Worm (Caenorhabditis elegans) whole organism, L1 larva: ENCODE data around the gene bcas-2.
A peak's percentile ranks its signal among the peaks of the same experiment; 100 is the strongest.

Experiments used
- C04F5.9 ChIP-seq: sonication (generic microtip); optimal IDR thresholded peaks from 2 replicates; lab custom pipeline; 2016; ENCODE audit warnings: missing genetic modification characterization, missing compliant biosample characterization
- C16A3.4 ChIP-seq: fragments of 150-350 bp; optimal IDR thresholded peaks from 2 replicates; lab custom pipeline; 2014; ENCODE audit warnings: missing biosample characterization, missing genetic modification characterization
- aly-2 ChIP-seq: fragments of 150-350 bp; optimal IDR thresholded peaks from 2 replicates; lab custom pipeline; 2014; ENCODE audit warnings: missing biosample characterization, missing genetic modification characterization
- ceh-63 ChIP-seq: fragments of 200-800 bp; sonication (Bioruptor generic); optimal IDR thresholded peaks from 2 replicates; lab custom pipeline; 2018; ENCODE audit warnings: mild to moderate bottlenecking, missing genetic modification characterization, missing compliant biosample characterization
- ceh-88 ChIP-seq: fragments of 200-800 bp; sonication (Bioruptor generic); IDR thresholded peaks from 2 replicates; pipeline ENCODE4 v1.3.6; 2022; ENCODE audit warnings: missing genetic modification characterization, missing compliant biosample characterization
- ces-1 ChIP-seq: fragments of 150-350 bp; optimal IDR thresholded peaks from 2 replicates; lab custom pipeline; 2014; ENCODE audit warnings: missing biosample characterization, missing genetic modification reagents, missing genetic modification characterization
- dpl-1 ChIP-seq, 3 experiments: fragments of 150-350 bp in 2 of 3; sonication (generic microtip) in 1 of 3; optimal IDR thresholded peaks; 2 replicates each; lab custom pipeline; 2014 to 2017; ENCODE audit warnings: missing biosample characterization in 3 of 3, missing genetic modification characterization in 3 of 3, missing genetic modification reagents in 3 of 3
- dsc-1 ChIP-seq: sonication (generic microtip); optimal IDR thresholded peaks from 2 replicates; lab custom pipeline; 2016; ENCODE audit warnings: mild to moderate bottlenecking, missing genetic modification characterization, missing compliant biosample characterization
- efl-1 ChIP-seq, 4 experiments: fragments of 150-350 bp; optimal IDR thresholded peaks in 3 of 4; peaks in 1 of 4; 1 replicate in 1 of 4; 2 replicates in 3 of 4; lab custom pipeline; 2014; ENCODE audit warnings: missing biosample characterization in 2 of 4, missing genetic modification characterization in 2 of 4, missing genetic modification reagents in 2 of 4
- elt-2 ChIP-seq: sonication (generic microtip); optimal IDR thresholded peaks from 2 replicates; lab custom pipeline; 2016; ENCODE audit warnings: missing genetic modification characterization, mild to moderate bottlenecking, inconsistent platforms, missing compliant biosample characterization, missing genetic modification reagents
- elt-3 ChIP-seq, 6 experiments: fragments of 150-350 bp in 1 of 6; sonication (generic microtip); optimal IDR thresholded peaks; 2 replicates each; lab custom pipeline; 2017 to 2018; ENCODE audit warnings: missing biosample characterization in 6 of 6, missing genetic modification characterization in 6 of 6, inconsistent platforms in 1 of 6
- ets-5 ChIP-seq: fragments of 200-800 bp; sonication (Bioruptor generic); IDR thresholded peaks from 2 replicates; pipeline ENCODE4 v1.3.6; 2022; ENCODE audit warnings: missing genetic modification characterization, missing compliant biosample characterization
- fkh-10 ChIP-seq: sonication (generic microtip); optimal IDR thresholded peaks from 2 replicates; lab custom pipeline; 2017; ENCODE audit warnings: missing biosample characterization, missing genetic modification reagents, missing genetic modification characterization
- fkh-4 ChIP-seq: sonication (generic microtip); optimal IDR thresholded peaks from 2 replicates; lab custom pipeline; 2016; ENCODE audit warnings: missing compliant biosample characterization, missing genetic modification characterization, borderline replicate concordance
- hlh-4 ChIP-seq: sonication (generic microtip); optimal IDR thresholded peaks from 2 replicates; lab custom pipeline; 2016; ENCODE audit warnings: mild to moderate bottlenecking, missing genetic modification characterization, missing compliant biosample characterization
- lin-13 ChIP-seq: fragments of 150-350 bp; optimal IDR thresholded peaks from 2 replicates; lab custom pipeline; 2014; ENCODE audit warnings: missing biosample characterization, missing genetic modification reagents, missing genetic modification characterization
- lin-14 ChIP-seq: fragments of 200-800 bp; sonication (Bioruptor generic); optimal IDR thresholded peaks from 2 replicates; lab custom pipeline; 2018; ENCODE audit warnings: mild to moderate bottlenecking, missing genetic modification characterization, moderate library complexity, missing compliant biosample characterization
- lin-15B ChIP-seq: fragments of 150-350 bp; sonication (generic microtip); optimal IDR thresholded peaks from 3 replicates; lab custom pipeline; 2014; ENCODE audit warnings: missing biosample characterization, missing genetic modification characterization
- lin-35 ChIP-seq, 2 experiments: fragments of 150-350 bp; optimal IDR thresholded peaks; 2 replicates each; lab custom pipeline; 2014; ENCODE audit warnings: missing biosample characterization in 2 of 2, missing genetic modification characterization in 2 of 2, missing genetic modification reagents in 2 of 2
- lin-39 ChIP-seq: fragments of 150-350 bp; optimal IDR thresholded peaks from 2 replicates; lab custom pipeline; 2014; ENCODE audit warnings: missing biosample characterization, missing genetic modification reagents, missing genetic modification characterization
- lsy-2 ChIP-seq, 2 experiments: fragments of 150-350 bp; optimal IDR thresholded peaks; 2 replicates each; lab custom pipeline; 2014; ENCODE audit warnings: missing biosample characterization in 2 of 2, missing genetic modification characterization in 2 of 2
- mab-9 ChIP-seq: fragments of 200-800 bp; sonication (Bioruptor generic); IDR thresholded peaks from 2 replicates; pipeline ENCODE4 v1.3.6; 2022; ENCODE audit warnings: missing genetic modification reagents, missing genetic modification characterization, missing compliant biosample characterization
- mdl-1 ChIP-seq, 2 experiments: fragments of 150-350 bp; optimal IDR thresholded peaks; 2 replicates each; lab custom pipeline; 2014 to 2017; ENCODE audit warnings: missing biosample characterization in 2 of 2, missing genetic modification characterization in 2 of 2, inconsistent platforms in 1 of 2
- mef-2 ChIP-seq: fragments of 150-350 bp; optimal IDR thresholded peaks from 2 replicates; lab custom pipeline; 2014; ENCODE audit warnings: missing biosample characterization, missing genetic modification characterization
- mep-1 ChIP-seq: fragments of 150-350 bp; optimal IDR thresholded peaks from 2 replicates; lab custom pipeline; 2014; ENCODE audit warnings: missing biosample characterization, missing genetic modification characterization
- nhr-12 ChIP-seq: sonication (generic microtip); optimal IDR thresholded peaks from 2 replicates; lab custom pipeline; 2017; ENCODE audit warnings: missing biosample characterization, missing genetic modification characterization
- nhr-19 ChIP-seq: fragments of 200-800 bp; sonication (Bioruptor generic); conservative IDR thresholded peaks from 2 replicates; pipeline ENCODE4 v1.3.6; 2022; ENCODE audit warnings: missing genetic modification characterization, missing compliant biosample characterization
- nhr-237 ChIP-seq: fragments of 150-350 bp; optimal IDR thresholded peaks from 2 replicates; lab custom pipeline; 2014; ENCODE audit warnings: missing biosample characterization, missing genetic modification characterization
- nhr-71 ChIP-seq: sonication (generic microtip); optimal IDR thresholded peaks from 2 replicates; lab custom pipeline; 2016; ENCODE audit warnings: mild to moderate bottlenecking, missing genetic modification characterization, moderate library complexity, missing compliant biosample characterization
- nhr-85 ChIP-seq: sonication (generic microtip); peaks from one replicate; lab custom pipeline; 2016; ENCODE audit warnings: missing genetic modification characterization, inconsistent platforms, missing compliant biosample characterization
- pag-3 ChIP-seq: sonication (generic microtip); optimal IDR thresholded peaks from 2 replicates; lab custom pipeline; 2017; ENCODE audit warnings: missing genetic modification characterization, mild to moderate bottlenecking, missing compliant biosample characterization, antibody characterized with exemption, borderline replicate concordance; ENCODE audit not compliant: insufficient read depth
- pax-3 ChIP-seq: fragments of 200-800 bp; sonication (Bioruptor generic); optimal IDR thresholded peaks from 2 replicates; lab custom pipeline; 2018; ENCODE audit warnings: mild to moderate bottlenecking, missing genetic modification characterization, moderate library complexity, missing compliant biosample characterization
- rnt-1 ChIP-seq: sonication (generic microtip); optimal IDR thresholded peaks from 2 replicates; lab custom pipeline; 2016; ENCODE audit warnings: mild to moderate bottlenecking, missing genetic modification characterization, moderate library complexity, missing compliant biosample characterization
- snu-23 ChIP-seq: sonication (generic microtip); optimal IDR thresholded peaks from 2 replicates; lab custom pipeline; 2016; ENCODE audit warnings: missing genetic modification characterization, missing compliant biosample characterization
- sptf-1 ChIP-seq: fragments of 150-350 bp; optimal IDR thresholded peaks from 2 replicates; lab custom pipeline; 2014; ENCODE audit warnings: missing biosample characterization, missing genetic modification characterization
- sup-37 ChIP-seq: fragments of 200-800 bp; sonication (Bioruptor generic); optimal IDR thresholded peaks from 2 replicates; lab custom pipeline; 2018; ENCODE audit warnings: mild to moderate bottlenecking, missing genetic modification characterization, missing compliant biosample characterization
- swsn-7 ChIP-seq: sonication (generic microtip); optimal IDR thresholded peaks from 2 replicates; lab custom pipeline; 2016; ENCODE audit warnings: missing genetic modification characterization, missing compliant biosample characterization
- tbx-2 ChIP-seq: sonication (generic microtip); optimal IDR thresholded peaks from 2 replicates; lab custom pipeline; 2016; ENCODE audit warnings: missing genetic modification characterization, missing compliant biosample characterization
- unc-30 ChIP-seq: sonication (generic microtip); optimal IDR thresholded peaks from 2 replicates; lab custom pipeline; 2017; ENCODE audit warnings: missing biosample characterization, missing genetic modification characterization
- unc-86 ChIP-seq: sonication (generic microtip); optimal IDR thresholded peaks from 2 replicates; lab custom pipeline; 2016; ENCODE audit warnings: missing genetic modification characterization, missing compliant biosample characterization
- unc-98 ChIP-seq: fragments of 200-800 bp; sonication (Bioruptor generic); IDR thresholded peaks from 2 replicates; pipeline ENCODE4 v1.3.6; 2022; ENCODE audit warnings: missing genetic modification characterization, missing compliant biosample characterization
- vab-15 ChIP-seq: sonication (generic microtip); optimal IDR thresholded peaks from 2 replicates; lab custom pipeline; 2017; ENCODE audit warnings: missing genotype, mild to moderate bottlenecking, missing genetic modification characterization, missing compliant biosample characterization
- xbp-1 ChIP-seq: sonication (generic microtip); optimal IDR thresholded peaks from 2 replicates; lab custom pipeline; 2016; ENCODE audit warnings: missing genetic modification characterization, missing compliant biosample characterization
- zag-1 ChIP-seq: fragments of 150-350 bp; optimal IDR thresholded peaks from 2 replicates; lab custom pipeline; 2014; ENCODE audit warnings: missing biosample characterization, missing genetic modification characterization
- zip-4 ChIP-seq: fragments of 200-800 bp; sonication (Bioruptor generic); optimal IDR thresholded peaks from 2 replicates; lab custom pipeline; 2018; ENCODE audit warnings: mild to moderate bottlenecking, missing genetic modification characterization, moderate library complexity, missing compliant biosample characterization
- ztf-4 ChIP-seq: fragments of 150-350 bp; optimal IDR thresholded peaks from 2 replicates; lab custom pipeline; 2014; ENCODE audit warnings: missing biosample characterization, missing genetic modification characterization

Gene bcas-2

DNA sequence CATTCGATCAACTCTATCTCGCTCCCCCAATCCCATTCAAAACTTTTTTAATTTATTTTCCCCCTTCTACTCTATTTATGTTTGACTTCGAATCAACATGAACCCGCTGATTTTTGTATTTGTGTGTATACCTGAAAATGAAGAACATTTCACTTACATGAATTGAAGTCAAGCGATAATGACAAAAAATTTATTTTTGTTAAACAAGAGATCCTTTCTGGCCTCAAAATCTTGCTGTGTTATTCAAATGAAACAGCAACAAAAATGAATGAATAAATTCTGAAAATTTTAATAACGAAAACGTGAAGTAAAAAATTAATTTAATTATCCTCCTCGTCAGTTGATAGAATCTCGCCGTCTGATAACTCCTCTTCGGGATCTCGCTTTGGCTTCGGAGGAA, 43.2 kb downstream of the bcas-2 start:
- TF ChIP-seq aly-2 (tag; lab: Kevin White, UChicago) (peak; percentile 12), nhr-71 (no peak), mep-1 (no peak), efl-1 (optimal IDR thresholded peaks at IDR 0.05; lab: Kevin White, UChicago) (no peak), efl-1 (GFP tag; optimal IDR thresholded peaks at IDR 0.05 in 1 of 2; lab: Kevin White, UChicago) (peak in 1 of 2 experiments; percentile 38), hlh-4 (tag; lab: Kevin White, UChicago) (no peak), mef-2 (tag; lab: Kevin White, UChicago) (no peak), swsn-7 (tag; lab: Kevin White, UChicago) (no peak), lin-15B (no peak)

DNA sequence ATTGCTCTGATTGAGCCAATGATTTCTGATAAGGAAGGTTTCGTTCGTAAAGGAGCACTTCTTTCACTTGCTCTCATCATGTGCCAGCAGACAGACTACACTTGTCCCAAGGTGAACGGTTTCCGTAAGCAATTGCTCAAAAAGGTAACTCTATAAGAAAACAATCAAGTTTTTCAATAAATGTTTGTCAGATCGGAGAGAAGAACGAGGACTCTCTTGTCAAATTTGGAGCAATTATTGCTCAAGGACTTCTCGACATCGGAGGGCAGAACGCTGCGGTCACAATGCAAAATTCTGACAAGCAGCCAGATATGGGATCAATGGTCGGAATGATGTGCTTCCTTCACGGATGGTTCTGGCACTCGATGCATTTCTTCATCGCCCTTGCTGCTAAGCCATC, 44.3 kb downstream of the bcas-2 start:
- TF ChIP-seq zag-1 (tag; lab: Kevin White, UChicago) (no peak), unc-86 (no peak), rnt-1 (tag; lab: Kevin White, UChicago) (no peak), ztf-4 (tag; lab: Kevin White, UChicago) (no peak), vab-15 (tag; lab: Kevin White, UChicago) (no peak), sptf-1 (tag; lab: Kevin White, UChicago) (no peak), ces-1 (GFP tag; lab: Kevin White, UChicago) (no peak), elt-3 (tag; optimal IDR thresholded peaks at IDR 0.05; lab: Kevin White, UChicago) (no peak), ceh-88 (GFP tag; lab: Robert Waterston, UW) (no peak), nhr-71 (no peak), unc-98 (GFP tag; lab: Robert Waterston, UW) (no peak), hlh-4 (tag; lab: Kevin White, UChicago) (no peak), nhr-85 (tag; lab: Kevin White, UChicago) (no peak)

DNA sequence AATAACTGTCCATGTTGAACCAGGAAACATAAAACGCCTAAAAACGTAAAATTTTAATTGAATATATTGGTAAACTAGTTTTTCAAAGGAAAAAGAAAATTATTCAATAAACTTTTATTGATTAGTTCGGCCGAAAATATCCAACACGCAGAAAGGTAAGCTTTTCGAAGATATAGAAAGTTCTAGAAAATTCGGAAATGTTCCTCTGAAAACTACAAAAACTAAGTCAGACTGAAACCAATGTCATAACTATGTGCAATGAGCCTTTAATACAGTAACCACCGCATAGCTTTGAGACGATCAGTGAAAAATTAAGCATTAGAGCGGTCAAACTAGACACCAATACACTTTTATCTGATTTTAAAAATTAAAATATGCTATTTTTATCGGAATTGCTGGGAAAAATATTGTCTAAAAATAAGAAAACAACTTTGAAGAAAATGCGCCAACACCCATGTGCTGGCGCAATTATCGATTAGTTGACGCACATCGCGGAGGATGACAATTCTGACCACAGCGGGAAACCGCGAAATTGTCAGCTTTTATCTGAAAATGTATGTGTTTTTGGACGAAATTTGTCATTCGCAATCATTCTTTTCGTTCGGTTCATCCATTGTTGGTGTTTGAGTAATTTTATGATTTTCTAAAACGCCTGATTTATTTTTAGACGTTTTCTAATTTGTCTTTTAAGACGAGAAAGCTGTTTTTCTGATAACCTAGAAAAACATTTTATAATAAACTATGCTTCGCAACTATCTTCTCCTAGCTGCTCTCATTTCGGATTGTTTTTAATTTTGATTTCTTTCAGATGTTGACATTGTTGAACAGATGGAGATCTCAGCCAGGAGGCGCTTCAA, 47.0 kb downstream of the bcas-2 start, which contains the start of the genes C23G10.7 and rpn-2:
TSS of gene C23G10.7 (minus strand) at position 37 of the 857 bp plus-strand sequence.
TSS of gene rpn-2 (plus strand) at position 807 of the 857 bp plus-strand sequence.
- peak; percentile 64 for TF ChIP-seq lin-14
- TF ChIP-seq zip-4 (GFP tag; lab: Kevin White, UChicago) = peak; percentile 17
- peak; percentile 66 for TF ChIP-seq lin-13 (GFP tag; lab: Kevin White, UChicago)
- TF ChIP-seq xbp-1 = peak; percentile 67
- TF ChIP-seq dsc-1 (tag; lab: Kevin White, UChicago) = peak; percentile 71
- TF ChIP-seq sup-37 (GFP tag; lab: Kevin White, UChicago) = peak; percentile 1
- no peak for TF ChIP-seq unc-30 (tag; lab: Kevin White, UChicago)
- peak in 1 of 2 experiments; percentile 55 for TF ChIP-seq mdl-1 (tag; optimal IDR thresholded peaks at IDR 0.05; lab: Kevin White, UChicago)
- TF ChIP-seq lsy-2 (tag; optimal IDR thresholded peaks at IDR 0.05; lab: Kevin White, UChicago) = peak; percentile 83 to 86
- peak; percentile 71 to 82 for TF ChIP-seq lin-35 (GFP tag; optimal IDR thresholded peaks at IDR 0.05; lab: Kevin White, UChicago)
- TF ChIP-seq elt-2 (tag; lab: Kevin White, UChicago) = peak; percentile 24
- TF ChIP-seq fkh-10 (GFP tag; lab: Kevin White, UChicago) = peak; percentile 20
- no peak for TF ChIP-seq pax-3
- TF ChIP-seq ztf-4 (tag; lab: Kevin White, UChicago) = no peak
- TF ChIP-seq ceh-63 (GFP tag; lab: Kevin White, UChicago) = no peak
- TF ChIP-seq mef-2 (tag; lab: Kevin White, UChicago) = no peak
- TF ChIP-seq snu-23 = peak; percentile 78
- peak; percentile 73 for TF ChIP-seq tbx-2 (tag; lab: Kevin White, UChicago)
- peak; percentile 25 for TF ChIP-seq fkh-4 (tag; lab: Kevin White, UChicago)
- TF ChIP-seq lin-39 (tag; lab: Kevin White, UChicago) = peak; percentile 13
- TF ChIP-seq nhr-12 (tag; lab: Kevin White, UChicago) = no peak
- peak in 2 of 6 experiments; percentile 38 to 48 for TF ChIP-seq elt-3 (tag; optimal IDR thresholded peaks at IDR 0.05; lab: Kevin White, UChicago)
- no peak for TF ChIP-seq ets-5 (GFP tag; lab: Robert Waterston, UW)
- TF ChIP-seq nhr-237 = no peak
- TF ChIP-seq mep-1 = peak; percentile 90
- TF ChIP-seq C16A3.4 (tag; lab: Kevin White, UChicago) = peak; percentile 56
- no peak for TF ChIP-seq mab-9 (GFP tag; lab: Robert Waterston, UW)
- TF ChIP-seq pag-3 (tag; lab: Kevin White, UChicago) = no peak
- no peak for TF ChIP-seq ceh-88 (GFP tag; lab: Robert Waterston, UW)
- peak; percentile 36 for TF ChIP-seq C04F5.9 (tag; lab: Kevin White, UChicago)
- peak; percentile 53 to 79 (median 77) for TF ChIP-seq dpl-1 (GFP tag; optimal IDR thresholded peaks at IDR 0.05; lab: Kevin White, UChicago)
- TF ChIP-seq nhr-19 (GFP tag; lab: Robert Waterston, UW) = peak; percentile 72
- TF ChIP-seq nhr-85 (tag; lab: Kevin White, UChicago) = peak; percentile 81
